Fruit fly (Drosophila melanogaster) whole organism, embryonic: ENCODE results near the gene CG13097.

Experiments used
- Bteb2 ChIP-seq: fragments of 200-800 bp; sonication (Bioruptor generic); optimal IDR thresholded peaks from 2 replicates; lab custom pipeline; 2016; ENCODE audit warnings: missing biosample characterization, missing genetic modification characterization
- CG10654 ChIP-seq: fragments of 200-800 bp; sonication (Bioruptor generic); optimal IDR thresholded peaks from 2 replicates; lab custom pipeline; 2016; ENCODE audit warnings: missing biosample characterization, missing genetic modification characterization
- CG12659 ChIP-seq: fragments of 200-800 bp; sonication (Bioruptor generic); optimal IDR thresholded peaks from 3 replicates; lab custom pipeline; 2017; ENCODE audit warnings: mild to moderate bottlenecking, missing biosample characterization, missing genetic modification reagents, missing genetic modification characterization
- CG14710 ChIP-seq: fragments of 200-800 bp; sonication (Bioruptor generic); optimal IDR thresholded peaks from 3 replicates; lab custom pipeline; 2019; ENCODE audit warnings: missing biosample characterization, mild to moderate bottlenecking, missing genetic modification characterization, moderate library complexity
- CG15073 ChIP-seq: fragments of 200-800 bp; sonication (Bioruptor generic); optimal IDR thresholded peaks from 2 replicates; lab custom pipeline; 2016; ENCODE audit warnings: missing biosample characterization, missing genetic modification characterization
- CG15479 ChIP-seq: fragments of 200-800 bp; sonication (Bioruptor generic); optimal IDR thresholded peaks from 3 replicates; lab custom pipeline; 2019; ENCODE audit warnings: missing biosample characterization, mild to moderate bottlenecking, missing genetic modification characterization, moderate library complexity
- CG17612 ChIP-seq: fragments of 200-800 bp; sonication (Bioruptor generic); IDR thresholded peaks from 2 replicates; pipeline ENCODE4 v1.3.6; 2022; ENCODE audit warnings: missing biosample characterization, missing genetic modification characterization
- CG2120 ChIP-seq: fragments of 200-800 bp; sonication (Bioruptor generic); optimal IDR thresholded peaks from 3 replicates; lab custom pipeline; 2016; ENCODE audit warnings: missing biosample characterization, missing genetic modification characterization
- CG30431 ChIP-seq: fragments of 200-800 bp; sonication (Bioruptor generic); optimal IDR thresholded peaks from 2 replicates; lab custom pipeline; 2017; ENCODE audit warnings: missing biosample characterization, missing genetic modification characterization
- CG3163 ChIP-seq: fragments of 200-800 bp; sonication (Bioruptor generic); optimal IDR thresholded peaks from 3 replicates; lab custom pipeline; 2016; ENCODE audit warnings: missing biosample characterization, missing genetic modification characterization
- CG6272 ChIP-seq: fragments of 200-800 bp; sonication (Bioruptor generic); IDR thresholded peaks from 2 replicates; pipeline ENCODE4 v1.3.6; 2022; ENCODE audit warnings: missing biosample characterization, missing genetic modification characterization
- CG6689 ChIP-seq: fragments of 200-800 bp; sonication (Bioruptor generic); IDR thresholded peaks from 2 replicates; pipeline ENCODE4 v1.3.6; 2022; ENCODE audit warnings: missing biosample characterization, missing genetic modification characterization
- CG6813 ChIP-seq: fragments of 200-800 bp; sonication (Bioruptor generic); optimal IDR thresholded peaks from 2 replicates; lab custom pipeline; 2017; ENCODE audit warnings: missing biosample characterization, missing genetic modification characterization, mild to moderate bottlenecking, moderate library complexity, missing genetic modification reagents
- CG7357 ChIP-seq: fragments of 200-800 bp; sonication (Bioruptor generic); IDR thresholded peaks from 3 replicates; pipeline ENCODE4 v1.3.6; 2022; ENCODE audit warnings: missing biosample characterization, missing genetic modification characterization
- CG9797 ChIP-seq: fragments of 200-800 bp; sonication (Bioruptor generic); optimal IDR thresholded peaks from 3 replicates; lab custom pipeline; 2018; ENCODE audit warnings: missing biosample characterization, mild to moderate bottlenecking, missing genetic modification characterization
- CG9817 ChIP-seq: fragments of 200-800 bp; sonication (Bioruptor generic); optimal IDR thresholded peaks from 2 replicates; lab custom pipeline; 2018; ENCODE audit warnings: missing biosample characterization, mild to moderate bottlenecking, missing genetic modification characterization, moderate library complexity
- Dref ChIP-seq: fragments of 200-800 bp; sonication (Bioruptor generic); IDR thresholded peaks from 2 replicates; pipeline ENCODE4 v1.3.6; 2022; ENCODE audit warnings: missing biosample characterization, missing genetic modification characterization
- E2f1 ChIP-seq: fragments of 200-800 bp; sonication (Bioruptor generic); IDR thresholded peaks from 2 replicates; pipeline ENCODE4 v1.3.6; 2022; ENCODE audit warnings: missing biosample characterization, missing genetic modification characterization
- HLH3B ChIP-seq: fragments of 200-800 bp; sonication (Bioruptor generic); IDR thresholded peaks from 2 replicates; pipeline ENCODE4 v1.3.6; 2022; ENCODE audit warnings: missing biosample characterization, missing genetic modification characterization
- HLH54F ChIP-seq: fragments of 200-800 bp; sonication (Bioruptor generic); optimal IDR thresholded peaks from 3 replicates; lab custom pipeline; 2016; ENCODE audit warnings: missing biosample characterization, missing genetic modification characterization
- Hey ChIP-seq: fragments of 200-800 bp; sonication (Bioruptor generic); optimal IDR thresholded peaks from 3 replicates; lab custom pipeline; 2018; ENCODE audit warnings: missing biosample characterization, mild to moderate bottlenecking, missing genetic modification characterization
- HmgD ChIP-seq: fragments of 200-800 bp; sonication (Bioruptor generic); optimal IDR thresholded peaks from 3 replicates; lab custom pipeline; 2016; ENCODE audit warnings: missing biosample characterization, missing genetic modification characterization
- Jarid2 ChIP-seq: fragments of 200-800 bp; sonication (Bioruptor generic); optimal IDR thresholded peaks from 3 replicates; lab custom pipeline; 2017; ENCODE audit warnings: mild to moderate bottlenecking, missing biosample characterization, missing genetic modification reagents, missing genetic modification characterization
- Max ChIP-seq: fragments of 200-800 bp; sonication (Bioruptor generic); optimal IDR thresholded peaks from 2 replicates; lab custom pipeline; 2016; ENCODE audit warnings: missing biosample characterization, mild to moderate bottlenecking, missing genetic modification characterization
- Pdp1 ChIP-seq, 2 experiments: fragments of 200-800 bp; sonication (Bioruptor generic); optimal IDR thresholded peaks; 3 replicates each; lab custom pipeline; 2016; ENCODE audit warnings: missing biosample characterization in 2 of 2, missing genetic modification characterization in 2 of 2, mild to moderate bottlenecking in 1 of 2, moderate library complexity in 1 of 2
- Ptx1 ChIP-seq: fragments of 200-800 bp; sonication (Bioruptor generic); IDR thresholded peaks from 2 replicates; pipeline ENCODE4 v1.3.6; 2022; ENCODE audit warnings: missing biosample characterization, missing genetic modification characterization
- Sox102F ChIP-seq: fragments of 200-800 bp; sonication (Bioruptor generic); optimal IDR thresholded peaks from 2 replicates; lab custom pipeline; 2018; ENCODE audit warnings: missing biosample characterization, mild to moderate bottlenecking, missing genetic modification characterization, moderate library complexity
- Sry-β ChIP-seq: fragments of 200-800 bp; sonication (Bioruptor generic); optimal IDR thresholded peaks from 2 replicates; lab custom pipeline; 2018; ENCODE audit warnings: missing biosample characterization, mild to moderate bottlenecking, missing genetic modification characterization, moderate library complexity
- Stat92E ChIP-seq, 3 experiments: fragments of >200 bp in 2 of 3; fragments of 200-800 bp in 1 of 3; sonication (Bioruptor generic) in 1 of 3; optimal IDR thresholded peaks; 2 replicates each; lab custom pipeline; 2017 to 2019; ENCODE audit warnings: missing biosample characterization in 3 of 3, missing genetic modification characterization in 3 of 3, mild to moderate bottlenecking in 1 of 3, moderate library complexity in 1 of 3
- Usf ChIP-seq: fragments of 200-800 bp; sonication (Bioruptor generic); optimal IDR thresholded peaks from 2 replicates; lab custom pipeline; 2017; ENCODE audit warnings: missing genotype, missing biosample characterization, missing genetic modification characterization
- al ChIP-seq: fragments of 200-800 bp; sonication (Bioruptor generic); IDR thresholded peaks from 2 replicates; pipeline ENCODE4 v1.3.6; 2022; ENCODE audit warnings: missing biosample characterization, missing genetic modification characterization
- ara ChIP-seq: fragments of 200-800 bp; sonication (Bioruptor generic); IDR thresholded peaks from 2 replicates; pipeline ENCODE4 v1.3.6; 2022; ENCODE audit warnings: missing biosample characterization, missing genetic modification characterization
- crc ChIP-seq: fragments of 200-800 bp; sonication (Bioruptor generic); optimal IDR thresholded peaks from 2 replicates; lab custom pipeline; 2016; ENCODE audit warnings: missing biosample characterization, missing genetic modification characterization
- dan ChIP-seq: fragments of 200-800 bp; sonication (Bioruptor generic); IDR thresholded peaks from 2 replicates; pipeline ENCODE4 v1.3.6; 2022; ENCODE audit warnings: missing biosample characterization, missing genetic modification characterization
- dimm ChIP-seq: fragments of 200-800 bp; sonication (Bioruptor generic); IDR thresholded peaks from 2 replicates; pipeline ENCODE4 v1.3.6; 2022; ENCODE audit warnings: missing biosample characterization, missing genetic modification characterization
- ems ChIP-seq: fragments of 200-800 bp; sonication (Bioruptor generic); optimal IDR thresholded peaks from 3 replicates; lab custom pipeline; 2016; ENCODE audit warnings: missing biosample characterization, missing genetic modification characterization
- gcm2 ChIP-seq: fragments of 200-800 bp; sonication (Bioruptor generic); optimal IDR thresholded peaks from 2 replicates; lab custom pipeline; 2016; ENCODE audit warnings: missing biosample characterization, missing genetic modification characterization
- grn ChIP-seq: fragments of 200-800 bp; sonication (Bioruptor generic); optimal IDR thresholded peaks from 3 replicates; lab custom pipeline; 2017; ENCODE audit warnings: missing biosample characterization, missing genetic modification characterization
- ken ChIP-seq: fragments of 200-800 bp; sonication (Bioruptor generic); IDR thresholded peaks from 3 replicates; pipeline ENCODE4 v1.3.6; 2022; ENCODE audit warnings: missing biosample characterization, missing genetic modification characterization
- lab ChIP-seq: fragments of 200-800 bp; sonication (Bioruptor generic); optimal IDR thresholded peaks from 3 replicates; lab custom pipeline; 2017; ENCODE audit warnings: missing biosample characterization, missing genetic modification characterization, mild to moderate bottlenecking, moderate library complexity, missing genetic modification reagents
- lbe ChIP-seq: fragments of 200-800 bp; sonication (Bioruptor generic); optimal IDR thresholded peaks from 2 replicates; lab custom pipeline; 2016; ENCODE audit warnings: missing biosample characterization, mild to moderate bottlenecking, missing genetic modification characterization
- lov ChIP-seq, 2 experiments: fragments of 200-800 bp in 1 of 2; fragments of >200 bp in 1 of 2; sonication (Bioruptor generic) in 1 of 2; IDR thresholded peaks in 1 of 2; optimal IDR thresholded peaks in 1 of 2; 2 replicates in 1 of 2; 3 replicates in 1 of 2; pipeline versions ENCODE4 v1.3.6 to Lab custom; 2017 to 2022; ENCODE audit warnings: missing biosample characterization in 1 of 2, missing genetic modification characterization in 1 of 2
- luna ChIP-seq: fragments of 200-800 bp; sonication (Bioruptor generic); optimal IDR thresholded peaks from 2 replicates; lab custom pipeline; 2016; ENCODE audit warnings: missing biosample characterization, missing genetic modification characterization
- pum ChIP-seq: fragments of 200-800 bp; sonication (Bioruptor generic); optimal IDR thresholded peaks from 2 replicates; lab custom pipeline; 2016; ENCODE audit warnings: missing biosample characterization, missing genetic modification characterization
- row ChIP-seq: fragments of 200-800 bp; sonication (Bioruptor generic); IDR thresholded peaks from 3 replicates; pipeline ENCODE4 v1.3.6; 2022; ENCODE audit warnings: missing biosample characterization, missing genetic modification characterization
- run ChIP-seq: fragments of 200-800 bp; sonication (Bioruptor generic); optimal IDR thresholded peaks from 3 replicates; lab custom pipeline; 2018; ENCODE audit warnings: missing biosample characterization, mild to moderate bottlenecking, missing genetic modification characterization
- stc ChIP-seq: fragments of 200-800 bp; sonication (Bioruptor generic); IDR thresholded peaks from 2 replicates; pipeline ENCODE4 v1.3.6; 2022; ENCODE audit warnings: missing biosample characterization, missing genetic modification characterization
- sug ChIP-seq: fragments of 200-800 bp; optimal IDR thresholded peaks from 2 replicates; lab custom pipeline; 2019; ENCODE audit warnings: missing biosample characterization, mild to moderate bottlenecking, missing genetic modification characterization, moderate library complexity
- unpg ChIP-seq: fragments of 200-800 bp; sonication (Bioruptor generic); optimal IDR thresholded peaks from 3 replicates; lab custom pipeline; 2018; ENCODE audit warnings: missing biosample characterization, mild to moderate bottlenecking, missing genetic modification characterization, moderate library complexity

Gene CG13097

DNA sequence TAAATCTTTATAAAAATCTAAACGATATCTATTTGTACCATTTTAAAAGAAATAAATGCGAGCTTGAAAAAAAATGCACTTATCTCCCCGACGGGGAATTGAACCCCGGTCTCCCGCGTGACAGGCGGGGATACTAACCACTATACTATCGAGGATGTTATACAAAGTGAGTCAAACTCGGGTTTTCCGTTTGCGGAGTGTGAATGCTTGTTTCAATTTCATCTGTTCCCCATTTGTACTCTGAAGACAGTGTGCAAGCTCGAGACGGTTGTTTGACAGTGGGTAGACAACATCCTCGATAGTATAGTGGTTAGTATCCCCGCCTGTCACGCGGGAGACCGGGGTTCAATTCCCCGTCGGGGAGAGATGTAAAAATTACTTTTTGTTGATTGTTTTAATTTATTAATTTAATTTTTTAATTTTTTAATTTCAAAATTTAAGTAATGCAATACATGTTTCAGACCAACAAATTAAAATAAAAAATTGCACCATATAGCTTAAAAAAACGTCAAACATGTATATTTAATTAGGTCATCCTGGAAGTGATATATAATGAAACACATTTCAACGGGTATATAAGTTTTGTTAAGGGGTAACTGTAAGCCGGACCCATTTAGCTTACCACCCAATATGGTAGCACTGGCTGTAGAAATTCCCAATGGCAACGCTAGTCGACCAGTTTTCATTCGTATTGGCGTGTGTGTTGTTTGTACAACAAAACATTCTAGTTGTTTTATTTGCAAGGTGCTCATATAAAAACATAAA is 27.0 kb upstream of the CG13097 start, which contains the start of gene Sema1a (continued):
- no peak for TF ChIP-seq CG15479 (GFP tag; lab: Kevin White, UChicago)
- TF ChIP-seq Sry-β = no peak
- TF ChIP-seq sug (tag; lab: Kevin White, UChicago) = peak; percentile 51
- peak; percentile 62 for TF ChIP-seq Bteb2 (GFP tag; lab: Kevin White, UChicago)
- TF ChIP-seq HLH54F (GFP tag; lab: Kevin White, UChicago) = peak; percentile 83
- peak; percentile 49; the same call in 1 of the 2 replicates for TF ChIP-seq CG6689 (GFP tag; lab: Robert Waterston, UW)
- TF ChIP-seq lab (GFP tag; lab: Kevin White, UChicago) = peak; percentile 68
- peak; percentile 78 for TF ChIP-seq CG9817 (tag; lab: Kevin White, UChicago)
- TF ChIP-seq stc (GFP tag; lab: Robert Waterston, UW) = peak; percentile 44; the same call in 1 of the 2 replicates
- peak; percentile 74 for TF ChIP-seq luna (GFP tag; lab: Kevin White, UChicago)
- peak; percentile 29 for TF ChIP-seq pum (GFP tag; lab: Kevin White, UChicago)
- peak; percentile 68 for TF ChIP-seq Ptx1 (GFP tag; lab: Robert Waterston, UW)
- peak; percentile 71 for TF ChIP-seq E2f1
- no peak for TF ChIP-seq CG9797 (GFP tag; lab: Kevin White, UChicago)
- TF ChIP-seq lbe (GFP tag; lab: Kevin White, UChicago) = no peak
- no peak for TF ChIP-seq ara (GFP tag; lab: Robert Waterston, UW)
- peak; percentile 90 for TF ChIP-seq CG3163
- no peak for TF ChIP-seq Usf (GFP tag; lab: Kevin White, UChicago)
- TF ChIP-seq dimm (GFP tag; lab: Robert Waterston, UW) = no peak
- peak; percentile 94 for TF ChIP-seq Sox102F (GFP tag; lab: Kevin White, UChicago)
- peak in 1 of 3 experiments; percentile 73 for TF ChIP-seq Stat92E (GFP tag; optimal IDR thresholded peaks at IDR 0.05; lab: Kevin White, UChicago)
- no peak; the same call in 1 of the 2 replicates for TF ChIP-seq al (GFP tag; lab: Robert Waterston, UW)
- peak; percentile 77 for TF ChIP-seq CG30431 (GFP tag; lab: Kevin White, UChicago)
- TF ChIP-seq CG10654 (GFP tag; lab: Kevin White, UChicago) = peak; percentile 25
- TF ChIP-seq Hey (tag; lab: Kevin White, UChicago) = no peak
- peak; percentile 50; the same call in 1 of the 2 replicates for TF ChIP-seq CG6272 (GFP tag; lab: Robert Waterston, UW)
- TF ChIP-seq dan = no peak
- TF ChIP-seq CG2120 (GFP tag; lab: Kevin White, UChicago) = peak; percentile 76
- no peak for TF ChIP-seq lov (optimal IDR thresholded peaks at IDR 0.05; lab: Kevin White, UChicago)
- TF ChIP-seq lov (GFP tag; IDR thresholded peaks at IDR 0.05; lab: Robert Waterston, UW) = no peak
- TF ChIP-seq ken (GFP tag; lab: Robert Waterston, UW) = peak; percentile 74
- TF ChIP-seq Dref = no peak
- peak; percentile 64 to 86 for TF ChIP-seq Pdp1 (GFP tag; optimal IDR thresholded peaks at IDR 0.05; lab: Kevin White, UChicago)
- no peak for TF ChIP-seq HmgD (GFP tag; lab: Kevin White, UChicago)
- TF ChIP-seq CG14710 (tag; lab: Kevin White, UChicago) = peak; percentile 56
- peak; percentile 10 for TF ChIP-seq ems (GFP tag; lab: Kevin White, UChicago)
- TF ChIP-seq row (GFP tag; lab: Robert Waterston, UW) = peak; percentile 92
- TF ChIP-seq CG7357 = no peak; the same call in 2 of the 3 replicates
- TF ChIP-seq CG12659 (GFP tag; lab: Kevin White, UChicago) = peak; percentile 83
- TF ChIP-seq CG17612 (GFP tag; lab: Robert Waterston, UW) = no peak
- TF ChIP-seq run = peak; percentile 48
- no peak for TF ChIP-seq CG15073
- no peak for TF ChIP-seq Max (GFP tag; lab: Kevin White, UChicago)
- TF ChIP-seq gcm2 (GFP tag; lab: Kevin White, UChicago) = peak; percentile 79
- TF ChIP-seq unpg (GFP tag; lab: Kevin White, UChicago) = peak; percentile 92
- peak; percentile 23 for TF ChIP-seq Jarid2
- TF ChIP-seq crc (GFP tag; lab: Kevin White, UChicago) = peak; percentile 70
- TF ChIP-seq CG6813 (GFP tag; lab: Kevin White, UChicago) = no peak
- no peak for TF ChIP-seq grn (GFP tag; lab: Kevin White, UChicago)
- peak; percentile 74; the same call in 1 of the 2 replicates for TF ChIP-seq HLH3B
